Worm (Caenorhabditis elegans) whole organism, mixed stage, embryonic: Measurements from ENCODE around the gene K05F6.12.

Experiments used
- blmp-1 ChIP-seq: fragments of 150-350 bp; optimal IDR thresholded peaks from 2 replicates; lab custom pipeline; 2014; ENCODE audit warnings: missing biosample characterization, missing genetic modification characterization
- lin-13 ChIP-seq: fragments of 150-350 bp; optimal IDR thresholded peaks from 2 replicates; lab custom pipeline; 2014; ENCODE audit warnings: missing biosample characterization, missing genetic modification characterization
- lsy-2 ChIP-seq: fragments of 150-350 bp; optimal IDR thresholded peaks from 2 replicates; lab custom pipeline; 2014; ENCODE audit warnings: missing biosample characterization, missing genetic modification characterization
- nhr-76 ChIP-seq: sonication (generic microtip); optimal IDR thresholded peaks from 2 replicates; lab custom pipeline; 2017; ENCODE audit warnings: missing biosample characterization, missing genetic modification characterization
- unc-120 ChIP-seq: sonication (generic microtip); optimal IDR thresholded peaks from 2 replicates; lab custom pipeline; 2017; ENCODE audit warnings: missing genetic modification characterization, missing compliant biosample characterization; ENCODE audit not compliant: poor library complexity, severe bottlenecking
- unc-39 ChIP-seq: fragments of 150-350 bp; optimal IDR thresholded peaks from 2 replicates; lab custom pipeline; 2014; ENCODE audit warnings: missing biosample characterization, missing genetic modification characterization
- unc-62 ChIP-seq: fragments of 150-350 bp; optimal IDR thresholded peaks from 2 replicates; lab custom pipeline; 2014; ENCODE audit warnings: missing biosample characterization, missing genetic modification reagents, missing genetic modification characterization

DNA sequence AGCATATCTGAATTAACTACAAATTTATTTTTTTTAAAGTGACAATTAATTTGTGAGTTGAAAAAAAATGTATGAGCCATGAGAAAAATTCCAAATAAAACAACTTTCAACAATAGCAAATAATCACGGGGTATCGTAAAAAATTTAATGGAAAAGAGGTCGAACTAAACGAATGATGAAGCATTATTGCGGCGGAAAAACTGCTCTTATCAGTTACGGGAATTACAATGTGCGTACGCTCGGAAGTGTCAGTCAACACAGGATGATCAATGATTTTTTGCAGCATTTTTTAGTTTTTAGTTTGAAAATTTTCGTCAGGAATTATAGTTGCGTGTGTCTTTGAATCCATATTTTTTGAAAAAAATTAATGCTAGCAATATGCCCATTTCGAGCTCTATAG lies 31.0 kb downstream of the K05F6.12 start:
- TF ChIP-seq nhr-76 (tag; lab: Kevin White, UChicago) = no peak
- TF ChIP-seq unc-39 (tag; lab: Kevin White, UChicago) = no peak
- TF ChIP-seq blmp-1 (tag; lab: Kevin White, UChicago) = no peak
- TF ChIP-seq lin-13 (tag; lab: Kevin White, UChicago) = no peak
- no peak for TF ChIP-seq unc-120
- no peak for TF ChIP-seq lsy-2
- no peak for TF ChIP-seq unc-62 (GFP tag; lab: Kevin White, UChicago)
